Fruit fly (Drosophila melanogaster): Measurements from ENCODE around the gene CG14852.

CG14852 gene

DNA sequence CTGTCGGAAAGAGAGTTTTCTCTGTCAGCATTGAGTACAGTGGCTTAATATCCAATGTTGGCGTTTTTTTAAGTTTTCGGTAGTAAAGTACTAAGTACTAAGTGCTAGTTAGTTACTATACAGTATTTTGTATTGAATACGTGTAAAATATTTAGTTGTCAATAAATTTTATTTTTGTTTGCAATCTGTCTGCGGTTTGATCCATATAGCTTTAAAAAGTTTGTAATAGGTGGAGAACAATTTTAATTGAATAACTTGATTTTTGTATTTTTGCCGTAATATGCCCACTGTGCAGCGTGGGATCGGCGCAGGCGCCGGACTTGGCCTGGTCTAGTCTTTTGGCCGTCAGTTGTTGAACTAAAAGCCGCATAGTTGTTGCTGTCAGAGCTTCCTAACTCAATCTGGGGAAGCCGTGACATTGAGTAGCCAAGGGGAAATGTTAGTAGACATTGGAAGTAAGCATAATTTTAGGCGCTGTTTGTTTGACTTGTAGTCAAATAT is 7.3 kb upstream of the CG14852 start (continued):
- TF ChIP-seq nerfin-2 (GFP tag; IDR thresholded peaks at IDR 0.05; ENCODE audit: partially characterized antibody) (no peak), zen (tag; optimal IDR thresholded peaks at IDR 0.05) (no peak), Dp (GFP tag; optimal IDR thresholded peaks at IDR 0.05) (no peak), CG4282 (GFP tag; optimal IDR thresholded peaks at IDR 0.05) (peak; percentile 67), dimm (GFP tag; IDR thresholded peaks at IDR 0.05) (peak; percentile 71), CG2875 (GFP tag; optimal IDR thresholded peaks at IDR 0.05) (peak; percentile 88), tx (GFP tag; optimal IDR thresholded peaks at IDR 0.05) (peak; percentile 87), CG31441 (GFP tag; IDR thresholded peaks at IDR 0.05) (peak; percentile 96), CG15601 (tag; optimal IDR thresholded peaks at IDR 0.05) (peak; percentile 81), CG9437 (GFP tag; optimal IDR thresholded peaks at IDR 0.05) (peak; percentile 92), wdn (GFP tag; IDR thresholded peaks at IDR 0.05) (peak; percentile 80), H2.0 (GFP tag; IDR thresholded peaks at IDR 0.05) (peak; percentile 74), HLH3B (GFP tag; IDR thresholded peaks at IDR 0.05) (peak; percentile 91), sc (optimal IDR thresholded peaks at IDR 0.05) (no peak), sc (GFP tag; optimal IDR thresholded peaks at IDR 0.05) (peak; percentile 84), NC2β (GFP tag; optimal IDR thresholded peaks at IDR 0.05) (peak; percentile 83), luna (GFP tag; optimal IDR thresholded peaks at IDR 0.05) (peak; percentile 78), CG31224 (GFP tag; IDR thresholded peaks at IDR 0.05) (peak; percentile 69), tna (GFP tag; IDR thresholded peaks at IDR 0.05; ENCODE audit: partially characterized antibody) (peak; percentile 36; the same call in 1 of the 2 replicates), Usf (GFP tag; optimal IDR thresholded peaks at IDR 0.05) (peak; percentile 69), CG3407 (GFP tag; optimal IDR thresholded peaks at IDR 0.05) (peak; percentile 83), shn (GFP tag; optimal IDR thresholded peaks at IDR 0.05) (peak; percentile 88), Antp (GFP tag; optimal IDR thresholded peaks at IDR 0.05) (peak; percentile 87), CG14441 (GFP tag; IDR thresholded peaks at IDR 0.05) (peak; percentile 83), CG18619 (GFP tag; optimal IDR thresholded peaks at IDR 0.05) (peak; percentile 91), zf30C (GFP tag; optimal IDR thresholded peaks at IDR 0.05) (no peak), p53 (GFP tag; optimal IDR thresholded peaks at IDR 0.05) (peak; percentile 67), z (GFP tag; IDR thresholded peaks at IDR 0.05) (0 out of 3 replicates have a peak, but pooled peaks have one; percentile 41), cas (GFP tag; IDR thresholded peaks at IDR 0.05) (0 out of 2 replicates have a peak, but pooled peaks have one; percentile 23), CG8478 (optimal IDR thresholded peaks at IDR 0.05) (no peak), eve (GFP tag; optimal IDR thresholded peaks at IDR 0.05) (peak in 1 of 2 experiments; percentile 97), CG12659 (GFP tag; optimal IDR thresholded peaks at IDR 0.05) (peak; percentile 95), cato (GFP tag; optimal IDR thresholded peaks at IDR 0.05; ENCODE audit: borderline replicate concordance) (peak; percentile 81), gt (GFP tag; IDR thresholded peaks at IDR 0.05) (peak; percentile 56; the same call in 1 of the 2 replicates), CG18476 (GFP tag; optimal IDR thresholded peaks at IDR 0.05) (peak; percentile 89), Six4 (GFP tag; optimal IDR thresholded peaks at IDR 0.05) (peak; percentile 90), lab (GFP tag; optimal IDR thresholded peaks at IDR 0.05) (peak; percentile 96), tgo (GFP tag; IDR thresholded peaks at IDR 0.05) (peak; percentile 84), wor (GFP tag; IDR thresholded peaks at IDR 0.05) (peak; percentile 86), CG12104 (GFP tag; optimal IDR thresholded peaks at IDR 0.05) (peak; percentile 91), CG12391 (tag; optimal IDR thresholded peaks at IDR 0.05) (peak; percentile 93), phol (tag; optimal IDR thresholded peaks at IDR 0.05) (peak; percentile 95), CG16813 (GFP tag; IDR thresholded peaks at IDR 0.05; ENCODE audit: partially characterized antibody) (0 out of 3 replicates have a peak, but pooled peaks have one; percentile 19), CG33213 (GFP tag; optimal IDR thresholded peaks at IDR 0.05) (peak; percentile 78), CG30431 (GFP tag; optimal IDR thresholded peaks at IDR 0.05) (peak; percentile 78), ems (GFP tag; optimal IDR thresholded peaks at IDR 0.05) (peak; percentile 93), CG9609 (GFP tag; optimal IDR thresholded peaks at IDR 0.05) (peak; percentile 87), danr (GFP tag; IDR thresholded peaks at IDR 0.05) (peak; percentile 68), Jarid2 (GFP tag; optimal IDR thresholded peaks at IDR 0.05) (peak; percentile 62), org-1 (GFP tag; optimal IDR thresholded peaks at IDR 0.05) (peak; percentile 93), kay (GFP tag; optimal IDR thresholded peaks at IDR 0.05) (peak; percentile 84)

Measured in whole organism, embryonic.